Worm (Caenorhabditis elegans) whole organism, early embryonic: Measurements from ENCODE around the gene F09C8.1.

Experiments
- B0310.2 ChIP-seq: sonication (generic microtip); optimal IDR thresholded peaks from 2 replicates; lab custom pipeline; 2016; ENCODE audit warnings: mild to moderate bottlenecking, missing genetic modification characterization, missing compliant biosample characterization
- F13C5.2 ChIP-seq: sonication (generic microtip); optimal IDR thresholded peaks from 2 replicates; lab custom pipeline; 2017; ENCODE audit warnings: mild to moderate bottlenecking, missing genetic modification characterization, inconsistent platforms, missing compliant biosample characterization
- aly-1 ChIP-seq: sonication (generic microtip); optimal IDR thresholded peaks from 2 replicates; lab custom pipeline; 2016; ENCODE audit warnings: missing genetic modification characterization, missing compliant biosample characterization
- ama-1 ChIP-seq: fragments of 150-350 bp; optimal IDR thresholded peaks from 2 replicates; lab custom pipeline; 2014
- ceh-13 ChIP-seq: fragments of 200-800 bp; sonication (Bioruptor generic); optimal IDR thresholded peaks from 2 replicates; lab custom pipeline; 2018; ENCODE audit warnings: mild to moderate bottlenecking, missing genetic modification characterization, missing compliant biosample characterization
- ceh-36 ChIP-seq: sonication (generic microtip); optimal IDR thresholded peaks from 2 replicates; lab custom pipeline; 2016; ENCODE audit warnings: missing genetic modification characterization, inconsistent platforms, missing compliant biosample characterization
- ets-7 ChIP-seq: sonication (generic microtip); optimal IDR thresholded peaks from 2 replicates; lab custom pipeline; 2016; ENCODE audit warnings: missing genotype, missing genetic modification characterization, missing compliant biosample characterization
- flt-1 ChIP-seq: fragments of 200-800 bp; sonication (Bioruptor generic); IDR thresholded peaks from 2 replicates; pipeline ENCODE4 v1.3.6; 2022; ENCODE audit warnings: missing genetic modification characterization, missing compliant biosample characterization
- hmbx-1 ChIP-seq: sonication (generic microtip); optimal IDR thresholded peaks from 2 replicates; lab custom pipeline; 2016; ENCODE audit warnings: mild to moderate bottlenecking, missing genetic modification characterization, missing compliant biosample characterization
- hmg-4 ChIP-seq: fragments of 200-800 bp; sonication (Bioruptor generic); optimal IDR thresholded peaks from 2 replicates; lab custom pipeline; 2018; ENCODE audit warnings: mild to moderate bottlenecking, missing genetic modification characterization, missing compliant biosample characterization
- hnd-1 ChIP-seq: sonication (generic microtip); optimal IDR thresholded peaks from 2 replicates; lab custom pipeline; 2016; ENCODE audit warnings: missing genetic modification characterization, missing compliant biosample characterization
- pes-1 ChIP-seq: fragments of 200-800 bp; sonication (Bioruptor generic); IDR thresholded peaks from 2 replicates; pipeline ENCODE4 v1.3.6; 2022; ENCODE audit warnings: missing genetic modification reagents, missing genetic modification characterization, missing compliant biosample characterization
- scrt-1 ChIP-seq: fragments of 200-800 bp; sonication (Bioruptor generic); IDR thresholded peaks from 2 replicates; pipeline ENCODE4 v1.3.6; 2022; ENCODE audit warnings: missing genetic modification characterization, missing compliant biosample characterization
- sea-1 ChIP-seq: fragments of 200-800 bp; sonication (Bioruptor generic); conservative IDR thresholded peaks from 2 replicates; pipeline ENCODE4 v1.3.6; 2022; ENCODE audit warnings: missing genetic modification characterization, missing compliant biosample characterization
- tbx-11 ChIP-seq: fragments of 200-800 bp; sonication (Bioruptor generic); IDR thresholded peaks from 2 replicates; pipeline ENCODE4 v1.3.6; 2022; ENCODE audit warnings: missing genetic modification characterization, missing compliant biosample characterization
- tbx-37 ChIP-seq: fragments of 200-800 bp; sonication (Bioruptor generic); conservative IDR thresholded peaks from 2 replicates; pipeline ENCODE4 v1.3.6; 2022; ENCODE audit warnings: missing genetic modification reagents, missing genetic modification characterization, missing compliant biosample characterization
- tra-4 ChIP-seq: sonication (generic microtip); optimal IDR thresholded peaks from 2 replicates; lab custom pipeline; 2017; ENCODE audit warnings: missing genetic modification characterization, missing compliant biosample characterization

The F09C8.1 gene

DNA sequence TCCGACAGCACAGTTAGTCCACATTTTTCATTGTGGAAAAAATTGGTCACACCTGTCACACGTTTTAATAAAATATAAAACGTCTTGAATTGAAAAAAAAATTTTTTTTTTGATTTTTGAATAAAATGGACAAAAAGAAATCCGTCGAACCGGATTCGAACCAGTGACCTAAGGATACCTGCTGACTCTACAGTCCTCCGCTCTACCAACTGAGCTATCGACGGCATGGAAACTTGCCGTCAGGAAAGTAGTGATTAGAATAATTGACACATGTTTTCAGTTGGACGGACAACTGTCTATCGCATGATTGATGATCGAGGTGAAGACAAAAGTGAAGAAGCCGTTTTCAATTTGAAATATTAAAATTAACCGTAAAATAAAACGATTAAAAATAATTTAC, 44.8 kb upstream of the F09C8.1 start:
- TF ChIP-seq hnd-1 (tag; lab: Kevin White, UChicago), result no peak
- TF ChIP-seq ceh-36 (tag; lab: Kevin White, UChicago), result no peak
- TF ChIP-seq pes-1, result no peak
- TF ChIP-seq ceh-13 (GFP tag; lab: Kevin White, UChicago), result no peak
- no peak for TF ChIP-seq aly-1 (tag; lab: Kevin White, UChicago)
- TF ChIP-seq tra-4, result no peak
- no peak for TF ChIP-seq flt-1 (GFP tag; lab: Robert Waterston, UW)
- TF ChIP-seq ets-7 (tag; lab: Kevin White, UChicago), result no peak
- TF ChIP-seq ama-1 (lab: Kevin White, UChicago), result no peak
- no peak for TF ChIP-seq hmbx-1
- no peak for TF ChIP-seq B0310.2 (tag; lab: Kevin White, UChicago)
- TF ChIP-seq tbx-37 (GFP tag; lab: Robert Waterston, UW), result no peak
- no peak for TF ChIP-seq hmg-4 (GFP tag; lab: Kevin White, UChicago)
- no peak for TF ChIP-seq sea-1

DNA sequence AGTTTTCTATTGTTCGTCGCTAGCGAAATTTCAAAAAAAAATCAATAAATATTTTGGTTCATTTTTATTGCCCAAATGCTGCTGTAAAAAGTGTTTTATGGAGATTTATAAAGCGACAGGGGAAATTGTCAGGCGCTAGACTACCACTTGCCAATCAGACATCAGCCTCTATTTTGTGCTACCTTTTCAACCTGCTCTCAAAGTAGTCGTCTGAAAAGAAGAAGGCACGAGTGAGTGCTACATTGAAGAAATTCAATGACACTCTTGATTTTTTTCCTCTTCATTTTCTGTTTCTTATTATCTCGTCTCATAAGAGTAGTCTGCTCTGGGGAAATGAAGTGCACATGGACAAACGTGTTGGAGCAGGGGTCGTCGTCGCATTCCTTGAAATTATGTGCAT, 42.6 kb upstream of the F09C8.1 start:
- TF ChIP-seq hmbx-1, result no peak
- TF ChIP-seq tra-4, result no peak
- TF ChIP-seq hmg-4 (GFP tag; lab: Kevin White, UChicago), result no peak
- TF ChIP-seq scrt-1 (GFP tag; lab: Robert Waterston, UW), result no peak
- no peak for TF ChIP-seq sea-1
- no peak for TF ChIP-seq tbx-37 (GFP tag; lab: Robert Waterston, UW)
- no peak for TF ChIP-seq tbx-11
- peak; percentile 42; the same call in 1 of the 2 replicates for TF ChIP-seq pes-1
- TF ChIP-seq flt-1 (GFP tag; lab: Robert Waterston, UW), result no peak
- peak; percentile 60 for TF ChIP-seq F13C5.2 (tag; lab: Kevin White, UChicago)
- TF ChIP-seq B0310.2 (tag; lab: Kevin White, UChicago), result no peak
- no peak for TF ChIP-seq ets-7 (tag; lab: Kevin White, UChicago)

DNA sequence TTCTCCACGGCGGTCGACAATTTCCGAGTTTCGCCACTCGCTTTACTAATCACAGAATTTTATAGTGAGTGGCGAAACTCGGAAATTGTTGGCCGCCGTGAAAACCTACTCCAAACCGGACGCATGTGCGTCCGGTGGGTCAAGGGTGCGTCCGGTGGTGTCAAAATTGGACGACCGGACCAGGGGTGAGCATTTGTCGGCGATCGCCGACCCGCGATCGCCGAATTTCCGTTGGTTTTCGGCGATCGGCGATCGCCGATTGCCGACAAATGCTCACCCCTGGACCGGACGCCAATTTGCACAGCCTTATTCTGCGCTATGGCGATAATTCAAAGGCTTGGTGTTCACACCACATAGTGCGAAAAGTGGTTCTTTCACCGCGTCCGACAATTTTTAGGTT, 41.0 kb upstream of the F09C8.1 start:
- TF ChIP-seq aly-1 (tag; lab: Kevin White, UChicago), result no peak

DNA sequence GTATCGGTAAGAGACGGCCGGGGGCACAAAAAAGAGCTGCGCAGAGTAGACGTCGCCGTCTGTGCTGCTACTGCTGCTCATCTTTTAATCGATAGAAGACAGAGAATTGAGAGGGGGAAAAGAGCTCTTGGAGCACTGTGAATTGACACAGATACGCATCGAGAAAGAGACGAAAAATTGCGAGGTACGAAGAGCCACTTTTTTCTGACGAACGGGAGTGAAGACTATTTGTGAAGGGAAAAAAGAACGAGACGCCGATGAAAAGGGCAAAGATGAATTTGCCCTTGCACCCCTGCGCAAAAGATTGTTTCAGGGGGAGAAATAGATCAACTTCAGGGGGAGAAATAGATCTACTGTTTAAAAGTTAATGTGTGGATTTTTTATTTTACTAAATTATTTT, 38.9 kb upstream of the F09C8.1 start:
- TF ChIP-seq ceh-13 (GFP tag; lab: Kevin White, UChicago), result no peak
- no peak for TF ChIP-seq aly-1 (tag; lab: Kevin White, UChicago)
- no peak for TF ChIP-seq scrt-1 (GFP tag; lab: Robert Waterston, UW)
- peak; percentile 8 for TF ChIP-seq hmg-4 (GFP tag; lab: Kevin White, UChicago)
- no peak for TF ChIP-seq pes-1
- TF ChIP-seq tbx-37 (GFP tag; lab: Robert Waterston, UW), result no peak
- no peak for TF ChIP-seq ceh-36 (tag; lab: Kevin White, UChicago)

DNA sequence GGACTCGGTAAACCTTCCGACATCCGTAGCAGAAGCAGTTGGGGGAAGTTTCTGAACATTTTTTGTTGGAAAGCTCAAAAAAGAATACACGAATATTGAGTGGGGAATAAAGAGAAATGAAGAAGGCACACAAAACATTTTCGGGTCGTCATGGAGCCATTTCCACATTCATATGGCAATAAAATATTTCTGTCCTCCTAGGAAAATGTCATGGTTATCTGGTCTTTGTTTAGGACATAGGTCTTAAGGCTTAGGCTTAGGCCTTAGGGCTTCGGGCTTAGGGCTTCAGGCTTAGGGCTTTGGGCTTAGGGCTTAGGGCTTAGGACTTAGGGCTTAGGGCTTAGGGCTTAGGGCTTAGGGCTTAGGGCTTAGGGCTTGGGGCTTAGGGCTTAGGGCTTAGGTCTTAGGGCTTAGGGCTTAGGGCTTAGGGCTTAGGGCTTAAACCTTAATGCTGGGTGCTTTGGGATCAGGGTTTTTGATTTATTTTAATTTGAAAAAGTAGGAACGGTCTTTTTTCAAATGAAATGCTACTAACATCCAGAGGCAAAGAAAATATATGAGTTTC, 36.0 kb upstream of the F09C8.1 start, which contains the start of gene R11.3:
R11.3 (minus strand) TSS at position 51 of the 565 bp plus-strand sequence.
- TF ChIP-seq tbx-11 (no peak), ceh-36 (tag; lab: Kevin White, UChicago) (peak; percentile 93)

DNA sequence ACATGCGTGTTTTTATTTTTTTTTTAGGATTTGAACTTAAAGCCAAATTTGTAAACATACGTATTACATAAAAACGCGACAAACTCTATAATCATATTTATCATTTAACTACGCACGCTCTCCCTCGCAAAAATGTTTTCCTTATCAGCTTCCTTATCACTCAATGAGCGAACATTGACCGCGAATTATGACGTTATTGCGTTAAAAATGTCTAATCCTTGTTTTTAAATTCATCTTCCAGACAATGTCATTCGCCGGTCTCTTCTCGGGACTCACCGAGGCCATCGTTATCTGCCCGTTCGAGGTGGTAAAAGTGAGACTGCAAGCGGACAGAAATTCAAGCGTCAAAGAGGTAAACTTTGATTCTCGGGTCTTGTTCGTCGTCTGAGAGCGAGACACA, 29.2 kb upstream of the F09C8.1 start:
- TF ChIP-seq hmg-4 (GFP tag; lab: Kevin White, UChicago), result no peak
- TF ChIP-seq F13C5.2 (tag; lab: Kevin White, UChicago), result no peak
- TF ChIP-seq tbx-37 (GFP tag; lab: Robert Waterston, UW), result no peak
- TF ChIP-seq ama-1 (lab: Kevin White, UChicago), result no peak
- TF ChIP-seq hmbx-1, result no peak
- TF ChIP-seq pes-1, result no peak
- no peak for TF ChIP-seq ets-7 (tag; lab: Kevin White, UChicago)

DNA sequence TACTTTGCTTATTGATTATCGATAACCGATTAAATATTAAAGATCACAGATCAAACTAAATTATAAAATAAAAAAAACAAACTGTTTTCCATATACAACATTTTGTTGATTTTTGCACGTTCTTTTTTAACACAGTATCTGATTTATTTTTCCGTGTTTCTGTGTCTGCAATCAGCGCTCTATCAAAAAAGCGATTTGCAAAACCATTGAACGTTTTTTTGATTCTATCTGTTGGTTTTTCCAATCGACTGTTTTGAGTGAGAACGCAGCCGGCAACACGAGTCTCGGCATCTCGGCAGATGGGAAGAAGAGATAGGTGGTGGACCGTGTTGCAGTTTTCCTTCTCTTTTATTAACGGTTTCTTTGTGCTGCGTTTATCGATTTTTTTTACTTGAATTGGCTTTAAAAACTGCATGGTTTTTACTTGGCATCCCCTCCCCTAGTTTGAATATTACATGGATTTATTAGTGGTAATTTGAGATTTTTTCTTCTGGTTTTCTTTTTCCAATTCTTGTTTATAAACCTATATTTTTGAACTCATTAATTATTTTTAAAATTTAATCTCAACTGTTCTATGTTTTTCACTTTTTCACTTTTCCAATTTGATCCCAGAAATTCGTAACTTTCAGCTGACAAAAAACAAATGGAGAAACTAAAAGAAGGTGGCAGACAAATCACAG, 26.0 kb upstream of the F09C8.1 start, which contains the start of gene slc-25A21:
slc-25A21 (plus strand) TSS at position 630 of the 680 bp plus-strand sequence.
- TF ChIP-seq ceh-13 (GFP tag; lab: Kevin White, UChicago) (no peak), pes-1 (no peak)

DNA sequence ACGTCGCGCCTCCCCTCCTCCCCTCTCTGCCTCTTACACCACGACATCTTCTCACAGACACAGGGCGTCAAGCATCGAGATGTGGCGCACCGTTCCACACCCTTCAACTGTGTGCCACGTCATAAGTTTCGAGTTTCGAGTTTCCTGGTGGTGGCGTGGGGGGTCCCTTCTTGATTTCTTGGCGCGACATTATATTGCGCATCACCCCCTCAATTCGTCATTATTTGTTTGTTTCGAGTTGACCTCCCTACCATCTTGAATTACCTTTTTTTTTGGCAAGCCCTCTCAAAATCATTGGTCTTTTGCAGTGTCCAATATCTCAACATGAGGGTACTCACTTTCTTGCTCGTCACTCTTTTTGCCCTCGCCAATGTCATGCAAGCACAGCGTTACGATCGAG, 20.7 kb upstream of the F09C8.1 start, which contains the start of gene nlp-67:
nlp-67 (plus strand) TSS at position 301 of the 400 bp plus-strand sequence.
- TF ChIP-seq tra-4 (no peak), sea-1 (no peak), F13C5.2 (tag; lab: Kevin White, UChicago) (no peak), ceh-36 (tag; lab: Kevin White, UChicago) (no peak), ceh-13 (GFP tag; lab: Kevin White, UChicago) (no peak)

DNA sequence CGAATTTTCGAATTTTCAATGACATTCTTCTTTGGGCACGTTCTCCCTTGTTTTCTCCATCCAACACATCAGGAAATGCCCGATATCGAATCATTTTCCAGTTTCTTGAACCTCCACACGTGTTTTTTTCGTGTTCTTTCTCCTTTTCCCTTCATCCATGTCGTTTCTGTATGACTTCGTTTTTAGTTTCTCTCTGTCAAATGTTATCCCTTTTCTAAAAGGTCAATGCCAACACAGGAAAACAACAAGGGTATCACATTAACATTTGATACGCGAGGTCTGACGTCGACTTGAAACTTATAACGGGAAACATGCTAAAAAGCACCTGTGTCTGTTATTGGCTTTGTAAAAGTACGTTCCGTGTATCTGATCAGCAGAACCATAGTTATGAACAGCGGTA, 9.5 kb upstream of the F09C8.1 start:
- no peak for TF ChIP-seq F13C5.2 (tag; lab: Kevin White, UChicago)
- TF ChIP-seq aly-1 (tag; lab: Kevin White, UChicago), result no peak
- no peak for TF ChIP-seq ets-7 (tag; lab: Kevin White, UChicago)
- TF ChIP-seq ama-1 (lab: Kevin White, UChicago), result no peak
- TF ChIP-seq pes-1, result no peak
- TF ChIP-seq flt-1 (GFP tag; lab: Robert Waterston, UW), result no peak
- TF ChIP-seq sea-1, result no peak
- no peak for TF ChIP-seq scrt-1 (GFP tag; lab: Robert Waterston, UW)
